Fruit fly (Drosophila melanogaster) whole organism, prepupa: Measurements from ENCODE around the gene Trx2.
A peak's percentile ranks its signal among the peaks of the same experiment; 100 is the strongest.

Experiments used
- CG10631 ChIP-seq: fragments of 200-800 bp; sonication (Bioruptor generic); optimal IDR thresholded peaks from 2 replicates; lab custom pipeline; 2016; ENCODE audit warnings: missing biosample characterization, missing genetic modification characterization
- CG10669 ChIP-seq: fragments of 200-800 bp; sonication (Bioruptor generic); optimal IDR thresholded peaks from 3 replicates; lab custom pipeline; 2018; ENCODE audit warnings: missing biosample characterization, mild to moderate bottlenecking, missing genetic modification characterization, moderate library complexity
- CG11294 ChIP-seq: fragments of 200-800 bp; sonication (Bioruptor generic); IDR thresholded peaks from 2 replicates; pipeline ENCODE4 v1.3.6; 2022; ENCODE audit warnings: missing biosample characterization, missing genetic modification characterization
- CG11762 ChIP-seq: fragments of 200-800 bp; sonication (Bioruptor generic); optimal IDR thresholded peaks from 3 replicates; lab custom pipeline; 2016; ENCODE audit warnings: missing biosample characterization, missing genetic modification characterization; ENCODE audit not compliant: insufficient read depth
- CG11902 ChIP-seq: fragments of 200-800 bp; sonication (Bioruptor generic); optimal IDR thresholded peaks from 3 replicates; lab custom pipeline; 2016; ENCODE audit warnings: missing biosample characterization, missing genetic modification characterization
- CG15336 ChIP-seq: fragments of 200-800 bp; sonication (Bioruptor generic); IDR thresholded peaks from 2 replicates; pipeline ENCODE4 v1.3.6; 2022; ENCODE audit warnings: missing biosample characterization, missing genetic modification characterization
- CG3032 ChIP-seq: fragments of 200-800 bp; optimal IDR thresholded peaks from 2 replicates; lab custom pipeline; 2019; ENCODE audit warnings: missing biosample characterization, mild to moderate bottlenecking, missing genetic modification characterization, moderate library complexity
- CG31627 ChIP-seq: fragments of 200-800 bp; sonication (Bioruptor generic); optimal IDR thresholded peaks from 3 replicates; lab custom pipeline; 2016; ENCODE audit warnings: missing biosample characterization, missing genetic modification characterization
- CG32006 ChIP-seq: fragments of 200-800 bp; sonication (Bioruptor generic); optimal IDR thresholded peaks from 3 replicates; lab custom pipeline; 2017; ENCODE audit warnings: missing biosample characterization, mild to moderate bottlenecking, missing genetic modification characterization
- CG34406 ChIP-seq: fragments of 200-800 bp; sonication (Bioruptor generic); optimal IDR thresholded peaks from 3 replicates; lab custom pipeline; 2016; ENCODE audit warnings: missing biosample characterization, missing genetic modification characterization
- CG3919 ChIP-seq: fragments of 200-800 bp; sonication (Bioruptor generic); optimal IDR thresholded peaks from 3 replicates; lab custom pipeline; 2016; ENCODE audit warnings: missing biosample characterization, missing genetic modification characterization
- CG4318 ChIP-seq: fragments of 200-800 bp; sonication (Bioruptor generic); optimal IDR thresholded peaks from 3 replicates; lab custom pipeline; 2017; ENCODE audit warnings: missing biosample characterization, mild to moderate bottlenecking, missing genetic modification characterization
- CG6163 ChIP-seq: fragments of 200-800 bp; sonication (Bioruptor generic); IDR thresholded peaks from 3 replicates; pipeline ENCODE4 v1.3.6; 2022; ENCODE audit warnings: missing biosample characterization, missing genetic modification characterization
- CG6276 ChIP-seq: fragments of 200-800 bp; sonication (Bioruptor generic); optimal IDR thresholded peaks from 2 replicates; lab custom pipeline; 2017; ENCODE audit warnings: missing biosample characterization, mild to moderate bottlenecking, missing genetic modification characterization
- CG6808 ChIP-seq: fragments of 200-800 bp; sonication (Bioruptor generic); optimal IDR thresholded peaks from 3 replicates; lab custom pipeline; 2017; ENCODE audit warnings: missing biosample characterization, missing genetic modification characterization, mild to moderate bottlenecking, moderate library complexity, missing genetic modification reagents
- CG8119 ChIP-seq: fragments of 200-800 bp; sonication (Bioruptor generic); IDR thresholded peaks from 3 replicates; pipeline ENCODE4 v1.3.6; 2022; ENCODE audit warnings: missing biosample characterization, missing genetic modification characterization
- CG8319 ChIP-seq: fragments of 200-800 bp; sonication (Bioruptor generic); optimal IDR thresholded peaks from 3 replicates; lab custom pipeline; 2016; ENCODE audit warnings: missing biosample characterization, missing genetic modification characterization
- CG8632 ChIP-seq: fragments of 200-800 bp; sonication (Bioruptor generic); optimal IDR thresholded peaks from 3 replicates; lab custom pipeline; 2016; ENCODE audit warnings: missing biosample characterization, missing genetic modification characterization
- CG9139 ChIP-seq: fragments of 200-800 bp; sonication (Bioruptor generic); optimal IDR thresholded peaks from 3 replicates; lab custom pipeline; 2017; ENCODE audit warnings: missing biosample characterization, mild to moderate bottlenecking, missing genetic modification characterization
- Eip75B ChIP-seq: fragments of 200-800 bp; sonication (Bioruptor generic); optimal IDR thresholded peaks from 3 replicates; lab custom pipeline; 2016; ENCODE audit warnings: missing biosample characterization, missing genetic modification characterization
- Eip78C ChIP-seq: fragments of 200-800 bp; sonication (Bioruptor generic); peaks from one replicate; lab custom pipeline; 2016; ENCODE audit warnings: missing biosample characterization, missing genetic modification characterization
- Eip93F ChIP-seq: fragments of 200-800 bp; sonication (Bioruptor generic); optimal IDR thresholded peaks from 2 replicates; lab custom pipeline; 2016; ENCODE audit warnings: missing biosample characterization, mild to moderate bottlenecking, missing genetic modification characterization
- Ets96B ChIP-seq: fragments of 200-800 bp; optimal IDR thresholded peaks from 2 replicates; lab custom pipeline; 2019; ENCODE audit warnings: missing biosample characterization, mild to moderate bottlenecking, missing genetic modification characterization, moderate library complexity
- Gug ChIP-seq: fragments of 200-800 bp; sonication (Bioruptor generic); IDR thresholded peaks from 2 replicates; pipeline ENCODE4 v1.3.6; 2022; ENCODE audit warnings: missing biosample characterization, missing genetic modification characterization
- Hr4 ChIP-seq: fragments of 200-800 bp; sonication (Bioruptor generic); optimal IDR thresholded peaks from 3 replicates; lab custom pipeline; 2016; ENCODE audit warnings: missing biosample characterization, missing genetic modification characterization
- Lpt ChIP-seq: fragments of 200-800 bp; sonication (Bioruptor generic); optimal IDR thresholded peaks from 3 replicates; lab custom pipeline; 2016; ENCODE audit warnings: missing biosample characterization, missing genetic modification characterization
- Met ChIP-seq: fragments of 200-800 bp; sonication (Bioruptor generic); optimal IDR thresholded peaks from 3 replicates; lab custom pipeline; 2016; ENCODE audit warnings: missing biosample characterization, missing genetic modification characterization
- achi ChIP-seq: fragments of 200-800 bp; sonication (Bioruptor generic); optimal IDR thresholded peaks from 3 replicates; lab custom pipeline; 2016; ENCODE audit warnings: missing biosample characterization, missing genetic modification characterization
- acj6 ChIP-seq: fragments of 200-800 bp; sonication (Bioruptor generic); optimal IDR thresholded peaks from 3 replicates; lab custom pipeline; 2016; ENCODE audit warnings: missing biosample characterization, missing genetic modification characterization
- cyc ChIP-seq: fragments of 200-800 bp; sonication (Bioruptor generic); optimal IDR thresholded peaks from 3 replicates; lab custom pipeline; 2016; ENCODE audit warnings: missing biosample characterization, missing genetic modification characterization
- dac ChIP-seq: fragments of 200-800 bp; sonication (Bioruptor generic); optimal IDR thresholded peaks from 2 replicates; lab custom pipeline; 2017; ENCODE audit warnings: missing biosample characterization, mild to moderate bottlenecking, missing genetic modification characterization
- dsx ChIP-seq: fragments of 200-800 bp; optimal IDR thresholded peaks from 3 replicates; lab custom pipeline; 2019; ENCODE audit warnings: missing biosample characterization, mild to moderate bottlenecking, missing genetic modification characterization, moderate library complexity; ENCODE audit not compliant: poor library complexity, severe bottlenecking
- eg ChIP-seq: fragments of 200-800 bp; sonication (Bioruptor generic); IDR thresholded peaks from 3 replicates; pipeline ENCODE4 v1.3.6; 2022; ENCODE audit warnings: missing biosample characterization, missing genetic modification characterization
- esn ChIP-seq: fragments of 200-800 bp; sonication (Bioruptor generic); optimal IDR thresholded peaks from 2 replicates; lab custom pipeline; 2016; ENCODE audit warnings: missing biosample characterization, mild to moderate bottlenecking, missing genetic modification characterization, moderate library complexity
- fd85E ChIP-seq: fragments of 200-800 bp; sonication (Bioruptor generic); optimal IDR thresholded peaks from 3 replicates; lab custom pipeline; 2016; ENCODE audit warnings: missing biosample characterization, missing genetic modification characterization
- lz ChIP-seq: fragments of 200-800 bp; sonication (Bioruptor generic); optimal IDR thresholded peaks from 3 replicates; lab custom pipeline; 2016; ENCODE audit warnings: missing biosample characterization, missing genetic modification characterization
- net ChIP-seq: fragments of 200-800 bp; sonication (Bioruptor generic); optimal IDR thresholded peaks from 3 replicates; lab custom pipeline; 2016; ENCODE audit warnings: missing biosample characterization, missing genetic modification characterization
- pdm3 ChIP-seq: fragments of 200-800 bp; sonication (Bioruptor generic); optimal IDR thresholded peaks from 3 replicates; lab custom pipeline; 2016; ENCODE audit warnings: missing biosample characterization, missing genetic modification characterization
- salr ChIP-seq, 2 experiments: fragments of 200-800 bp; sonication (Bioruptor generic); optimal IDR thresholded peaks; 3 replicates each; lab custom pipeline; 2016 to 2018; ENCODE audit warnings: missing biosample characterization in 2 of 2, missing genetic modification characterization in 2 of 2, mild to moderate bottlenecking in 1 of 2
- spab ChIP-seq: fragments of 200-800 bp; sonication (Bioruptor generic); optimal IDR thresholded peaks from 2 replicates; lab custom pipeline; 2017; ENCODE audit warnings: missing biosample characterization, mild to moderate bottlenecking, missing genetic modification characterization, missing genetic modification reagents
- ss ChIP-seq, 2 experiments: fragments of 200-800 bp; sonication (Bioruptor generic); optimal IDR thresholded peaks; 2 replicates in 1 of 2; 3 replicates in 1 of 2; lab custom pipeline; 2017 to 2018; ENCODE audit warnings: mild to moderate bottlenecking in 2 of 2, missing biosample characterization in 2 of 2, missing genetic modification characterization in 2 of 2, moderate library complexity in 1 of 2
- topi ChIP-seq: fragments of 200-800 bp; sonication (Bioruptor generic); optimal IDR thresholded peaks from 3 replicates; lab custom pipeline; 2016; ENCODE audit warnings: missing biosample characterization, missing genetic modification characterization

The Trx2 gene

dm6 chr2L:9564527-9564926 lies 48.4 kb upstream of the Trx2 start:
- TF ChIP-seq CG6163 (GFP tag; lab: Robert Waterston, UW) (peak; percentile 52), Met (GFP tag; lab: Kevin White, UChicago) (peak; percentile 24), dsx (GFP tag; lab: Kevin White, UChicago) (no peak), Gug (GFP tag; lab: Robert Waterston, UW) (peak; percentile 68), pdm3 (GFP tag; lab: Kevin White, UChicago) (peak; percentile 44), esn (peak; percentile 41), dac (GFP tag; lab: Kevin White, UChicago) (peak; percentile 27), salr (GFP tag; optimal IDR thresholded peaks at IDR 0.05; lab: Kevin White, UChicago) (peak in 1 of 2 experiments; percentile 62), cyc (GFP tag; lab: Kevin White, UChicago) (peak; percentile 2), ss (GFP tag; optimal IDR thresholded peaks at IDR 0.05; lab: Kevin White, UChicago) (no peak), net (GFP tag; lab: Kevin White, UChicago) (peak; percentile 31), Eip75B (GFP tag; lab: Kevin White, UChicago) (peak; percentile 15), CG8119 (GFP tag; lab: Robert Waterston, UW) (peak; percentile 84), CG10631 (GFP tag; lab: Kevin White, UChicago) (peak; percentile 50), CG32006 (peak; percentile 80), CG11902 (GFP tag; lab: Kevin White, UChicago) (no peak), Hr4 (GFP tag; lab: Kevin White, UChicago) (peak; percentile 76), fd85E (GFP tag; lab: Kevin White, UChicago) (no peak), CG4318 (peak; percentile 64), Eip93F (GFP tag; lab: Kevin White, UChicago) (no peak), Lpt (GFP tag; lab: Kevin White, UChicago) (peak; percentile 68), achi (GFP tag; lab: Kevin White, UChicago) (peak; percentile 67), CG3919 (GFP tag; lab: Kevin White, UChicago) (peak; percentile 37), topi (GFP tag; lab: Kevin White, UChicago) (peak; percentile 29), acj6 (GFP tag; lab: Kevin White, UChicago) (peak; percentile 32), CG11294 (GFP tag; lab: Robert Waterston, UW) (peak; percentile 54; the same call in 1 of the 2 replicates), CG8319 (no peak), Ets96B (peak; percentile 31), CG10669 (GFP tag; lab: Kevin White, UChicago) (peak; percentile 14), Eip78C (GFP tag; lab: Kevin White, UChicago) (peak; percentile 61), CG15336 (GFP tag; lab: Robert Waterston, UW) (peak; percentile 85), lz (GFP tag; lab: Kevin White, UChicago) (peak; percentile 8), CG3032 (tag; lab: Kevin White, UChicago) (peak; percentile 24), CG9139 (GFP tag; lab: Kevin White, UChicago) (no peak), CG6276 (GFP tag; lab: Kevin White, UChicago) (peak; percentile 76), CG31627 (GFP tag; lab: Kevin White, UChicago) (no peak), CG34406 (GFP tag; lab: Kevin White, UChicago) (peak; percentile 13), CG8632 (GFP tag; lab: Kevin White, UChicago) (peak; percentile 15), CG11762 (GFP tag; lab: Kevin White, UChicago) (peak; percentile 13), eg (peak; percentile 52; the same call in 2 of the 3 replicates), spab (GFP tag; lab: Kevin White, UChicago) (peak; percentile 1)

dm6 chr2L:9565387-9565786 lies 47.6 kb upstream of the Trx2 start, which contains the start of gene CG46468:
TSS of gene CG46468 (minus strand) at chr2L:9565438.
- TF ChIP-seq acj6 (GFP tag; lab: Kevin White, UChicago) (no peak), lz (GFP tag; lab: Kevin White, UChicago) (no peak), topi (GFP tag; lab: Kevin White, UChicago) (no peak), eg (peak; percentile 53; the same call in 2 of the 3 replicates), Ets96B (no peak), CG6808 (GFP tag; lab: Kevin White, UChicago) (no peak), CG6163 (GFP tag; lab: Robert Waterston, UW) (no peak), Eip93F (GFP tag; lab: Kevin White, UChicago) (no peak), CG15336 (GFP tag; lab: Robert Waterston, UW) (0 out of 2 replicates have a peak, but pooled peaks have one; percentile 14), Hr4 (GFP tag; lab: Kevin White, UChicago) (no peak), CG11294 (GFP tag; lab: Robert Waterston, UW) (no peak), CG11902 (GFP tag; lab: Kevin White, UChicago) (no peak)
- TF ChIP-seq, all 60 proteins: peak for 2
